Fruit fly (Drosophila melanogaster) S2 (cell line): ENCODE results near the gene AP-1gamma.

Experiments used
- CG8478 ChIP-seq: fragments of >200 bp; optimal IDR thresholded peaks from 2 replicates; lab custom pipeline; 2018
- CTCF ChIP-seq, 2 experiments: fragments of >200 bp; optimal IDR thresholded peaks; 2 replicates each; lab custom pipeline; 2018

DNA sequence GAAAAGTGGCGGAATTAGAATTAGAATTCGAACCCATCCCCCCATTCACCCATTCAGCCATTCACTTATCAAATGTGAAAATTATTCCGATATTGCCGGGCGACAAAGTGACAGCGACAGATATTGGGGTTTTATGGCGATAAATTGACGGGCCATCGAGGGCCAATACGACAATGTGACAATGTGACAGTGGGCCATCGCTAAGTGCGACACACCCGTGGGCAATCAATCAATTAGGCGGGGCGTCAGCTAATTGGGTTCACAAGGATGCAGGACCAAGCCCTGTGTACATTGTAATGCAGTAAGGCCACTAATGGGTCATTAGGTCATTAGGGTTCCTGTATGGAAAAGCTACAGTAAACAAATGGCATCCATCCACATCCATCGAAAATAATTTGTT lies 34.5 kb upstream of the AP-1gamma start:
- TF ChIP-seq CG8478 (lab: Kevin White, UChicago): no peak
- TF ChIP-seq CTCF (optimal IDR thresholded peaks at IDR 0.05; lab: Kevin White, UChicago): no peak
